Fruit fly (Drosophila melanogaster): Measurements from ENCODE around the gene sim.

DNA sequence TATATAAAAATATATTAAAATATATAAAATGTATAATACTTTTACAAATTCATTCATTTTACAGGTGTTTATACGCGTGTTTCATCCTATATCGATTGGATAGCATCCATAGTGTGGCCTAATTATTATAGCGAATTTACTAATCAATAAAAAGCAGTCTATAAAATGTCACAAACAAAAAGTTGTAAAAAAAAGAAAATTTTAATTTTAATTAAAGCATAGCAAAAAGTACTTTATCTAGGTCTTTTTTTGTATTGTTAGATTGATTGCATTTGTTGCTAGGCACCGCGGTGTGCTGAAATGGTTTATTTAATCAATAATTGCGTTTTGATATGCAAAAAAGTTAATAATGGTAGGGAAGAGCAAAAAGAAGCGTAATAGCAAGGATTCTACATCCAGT is 13.7 kb upstream of the sim start, which contains the start of gene CG45122:
- TF ChIP-seq psq (optimal IDR thresholded peaks at IDR 0.05), result no peak
- no peak for TF ChIP-seq ttk (optimal IDR thresholded peaks at IDR 0.05)
- TF ChIP-seq Myc (optimal IDR thresholded peaks at IDR 0.05), result no peak
